Worm (Caenorhabditis elegans) whole organism, L2 larva: ENCODE results near the gene lec-5.

Source experiments
- F13H6.1 ChIP-seq: sonication (generic microtip); optimal IDR thresholded peaks from 2 replicates; lab custom pipeline; 2016; ENCODE audit warnings: missing genetic modification characterization, missing compliant biosample characterization
- ama-1 ChIP-seq: fragments of 150-350 bp; optimal IDR thresholded peaks from 2 replicates; lab custom pipeline; 2018; ENCODE audit warnings: inconsistent platforms
- fos-1 ChIP-seq: fragments of 150-350 bp; optimal IDR thresholded peaks from 2 replicates; lab custom pipeline; 2014; ENCODE audit warnings: missing biosample characterization, missing genetic modification characterization
- lin-13 ChIP-seq: fragments of 150-350 bp; optimal IDR thresholded peaks from 2 replicates; lab custom pipeline; 2014; ENCODE audit warnings: missing biosample characterization, missing genetic modification reagents, missing genetic modification characterization
- lsy-2 ChIP-seq, 2 experiments: fragments of 150-350 bp in 1 of 2; sonication (generic microtip) in 1 of 2; optimal IDR thresholded peaks; 2 replicates each; lab custom pipeline; 2014 to 2017; ENCODE audit warnings: missing biosample characterization in 2 of 2, missing genetic modification characterization in 2 of 2
- nhr-237 ChIP-seq: fragments of 150-350 bp; optimal IDR thresholded peaks from 2 replicates; lab custom pipeline; 2014; ENCODE audit warnings: missing biosample characterization, missing genetic modification characterization

DNA sequence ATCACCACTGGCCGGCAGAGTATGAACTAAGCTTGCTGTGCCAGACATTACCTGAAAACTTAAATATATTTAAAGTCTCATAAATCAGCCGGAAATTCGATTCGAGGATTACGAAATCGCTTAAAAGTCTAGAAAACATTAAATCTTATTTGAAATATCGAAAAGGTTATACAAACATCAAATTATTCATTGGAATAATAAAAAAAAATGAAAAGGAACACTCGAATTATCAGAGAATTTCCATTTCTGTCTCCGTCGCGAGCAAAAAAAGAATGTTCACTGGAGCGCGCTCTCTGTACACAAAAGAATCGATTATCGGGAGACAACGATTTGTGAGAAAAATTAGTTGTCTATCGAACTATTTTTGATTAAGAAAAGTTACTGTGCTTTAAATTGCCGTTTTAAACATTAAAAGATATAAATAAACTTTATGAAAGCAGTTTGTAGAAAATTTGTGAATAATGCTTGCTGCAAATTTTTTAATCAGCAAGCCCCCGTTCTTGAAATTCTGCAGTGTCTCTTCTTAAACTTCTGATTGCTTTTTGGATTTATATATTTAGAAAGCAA is 4.7 kb downstream of the lec-5 start, which contains the start of gene fzo-1:
- no peak for TF ChIP-seq fos-1 (tag; lab: Kevin White, UChicago)
- peak; percentile 21 for TF ChIP-seq F13H6.1 (tag; lab: Kevin White, UChicago)
- TF ChIP-seq lin-13 (GFP tag; lab: Kevin White, UChicago): no peak
- peak in 1 of 2 experiments; percentile 68 for TF ChIP-seq lsy-2 (tag; optimal IDR thresholded peaks at IDR 0.05; lab: Kevin White, UChicago)
- TF ChIP-seq ama-1 (lab: Kevin White, UChicago): no peak
- TF ChIP-seq nhr-237: no peak
